Fruit fly (Drosophila melanogaster) whole organism, prepupa: ENCODE data around the gene CG33109.
A peak's percentile ranks its signal among the peaks of the same experiment; 100 is the strongest.

Experiments used
- Blimp-1 ChIP-seq: fragments of 200-800 bp; sonication (Bioruptor generic); optimal IDR thresholded peaks from 3 replicates; lab custom pipeline; 2017; ENCODE audit warnings: missing biosample characterization, missing genetic modification characterization, mild to moderate bottlenecking, moderate library complexity, missing genetic modification reagents
- CG10631 ChIP-seq: fragments of 200-800 bp; sonication (Bioruptor generic); optimal IDR thresholded peaks from 2 replicates; lab custom pipeline; 2016; ENCODE audit warnings: missing biosample characterization, missing genetic modification characterization
- CG11294 ChIP-seq: fragments of 200-800 bp; sonication (Bioruptor generic); IDR thresholded peaks from 2 replicates; pipeline ENCODE4 v1.3.6; 2022; ENCODE audit warnings: missing biosample characterization, missing genetic modification characterization
- CG11762 ChIP-seq: fragments of 200-800 bp; sonication (Bioruptor generic); optimal IDR thresholded peaks from 3 replicates; lab custom pipeline; 2016; ENCODE audit warnings: missing biosample characterization, missing genetic modification characterization; ENCODE audit not compliant: insufficient read depth
- CG1621 ChIP-seq: fragments of 200-800 bp; sonication (Bioruptor generic); optimal IDR thresholded peaks from 3 replicates; lab custom pipeline; 2018; ENCODE audit warnings: missing biosample characterization, mild to moderate bottlenecking, missing genetic modification characterization
- CG16779 ChIP-seq: fragments of 200-800 bp; sonication (Bioruptor generic); optimal IDR thresholded peaks from 3 replicates; lab custom pipeline; 2017; ENCODE audit warnings: missing biosample characterization, mild to moderate bottlenecking, missing genetic modification characterization
- CG6163 ChIP-seq: fragments of 200-800 bp; sonication (Bioruptor generic); IDR thresholded peaks from 3 replicates; pipeline ENCODE4 v1.3.6; 2022; ENCODE audit warnings: missing biosample characterization, missing genetic modification characterization
- CG6276 ChIP-seq: fragments of 200-800 bp; sonication (Bioruptor generic); optimal IDR thresholded peaks from 2 replicates; lab custom pipeline; 2017; ENCODE audit warnings: missing biosample characterization, mild to moderate bottlenecking, missing genetic modification characterization
- CG6792 ChIP-seq: fragments of 200-800 bp; sonication (Bioruptor generic); optimal IDR thresholded peaks from 3 replicates; lab custom pipeline; 2016; ENCODE audit warnings: missing biosample characterization, missing genetic modification characterization
- CG6808 ChIP-seq: fragments of 200-800 bp; sonication (Bioruptor generic); optimal IDR thresholded peaks from 3 replicates; lab custom pipeline; 2017; ENCODE audit warnings: missing biosample characterization, missing genetic modification characterization, mild to moderate bottlenecking, moderate library complexity, missing genetic modification reagents
- CG8319 ChIP-seq: fragments of 200-800 bp; sonication (Bioruptor generic); optimal IDR thresholded peaks from 3 replicates; lab custom pipeline; 2016; ENCODE audit warnings: missing biosample characterization, missing genetic modification characterization
- CG9139 ChIP-seq: fragments of 200-800 bp; sonication (Bioruptor generic); optimal IDR thresholded peaks from 3 replicates; lab custom pipeline; 2017; ENCODE audit warnings: missing biosample characterization, mild to moderate bottlenecking, missing genetic modification characterization
- Eip75B ChIP-seq: fragments of 200-800 bp; sonication (Bioruptor generic); optimal IDR thresholded peaks from 3 replicates; lab custom pipeline; 2016; ENCODE audit warnings: missing biosample characterization, missing genetic modification characterization
- Eip78C ChIP-seq: fragments of 200-800 bp; sonication (Bioruptor generic); peaks from one replicate; lab custom pipeline; 2016; ENCODE audit warnings: missing biosample characterization, missing genetic modification characterization
- Ets21C ChIP-seq: fragments of 200-800 bp; sonication (Bioruptor generic); optimal IDR thresholded peaks from 3 replicates; lab custom pipeline; 2016; ENCODE audit warnings: missing biosample characterization, missing genetic modification characterization
- Ets96B ChIP-seq: fragments of 200-800 bp; optimal IDR thresholded peaks from 2 replicates; lab custom pipeline; 2019; ENCODE audit warnings: missing biosample characterization, mild to moderate bottlenecking, missing genetic modification characterization, moderate library complexity
- Hr39 ChIP-seq: fragments of 200-800 bp; sonication (Bioruptor generic); optimal IDR thresholded peaks from 2 replicates; lab custom pipeline; 2016; ENCODE audit warnings: missing biosample characterization, missing genetic modification characterization
- Hr4 ChIP-seq: fragments of 200-800 bp; sonication (Bioruptor generic); optimal IDR thresholded peaks from 3 replicates; lab custom pipeline; 2016; ENCODE audit warnings: missing biosample characterization, missing genetic modification characterization
- Met ChIP-seq: fragments of 200-800 bp; sonication (Bioruptor generic); optimal IDR thresholded peaks from 3 replicates; lab custom pipeline; 2016; ENCODE audit warnings: missing biosample characterization, missing genetic modification characterization
- OdsH ChIP-seq: fragments of 200-800 bp; sonication (Bioruptor generic); optimal IDR thresholded peaks from 3 replicates; lab custom pipeline; 2016; ENCODE audit warnings: missing biosample characterization, missing genetic modification characterization
- Smox ChIP-seq: fragments of 200-800 bp; sonication (Bioruptor generic); optimal IDR thresholded peaks from 3 replicates; lab custom pipeline; 2016; ENCODE audit warnings: missing biosample characterization, missing genetic modification characterization
- Sox15 ChIP-seq: fragments of 200-800 bp; sonication (Bioruptor generic); optimal IDR thresholded peaks from 3 replicates; lab custom pipeline; 2016; ENCODE audit warnings: missing biosample characterization, missing genetic modification characterization
- cyc ChIP-seq: fragments of 200-800 bp; sonication (Bioruptor generic); optimal IDR thresholded peaks from 3 replicates; lab custom pipeline; 2016; ENCODE audit warnings: missing biosample characterization, missing genetic modification characterization
- dac ChIP-seq: fragments of 200-800 bp; sonication (Bioruptor generic); optimal IDR thresholded peaks from 2 replicates; lab custom pipeline; 2017; ENCODE audit warnings: missing biosample characterization, mild to moderate bottlenecking, missing genetic modification characterization
- dsx ChIP-seq: fragments of 200-800 bp; optimal IDR thresholded peaks from 3 replicates; lab custom pipeline; 2019; ENCODE audit warnings: missing biosample characterization, mild to moderate bottlenecking, missing genetic modification characterization, moderate library complexity; ENCODE audit not compliant: poor library complexity, severe bottlenecking
- esn ChIP-seq: fragments of 200-800 bp; sonication (Bioruptor generic); optimal IDR thresholded peaks from 2 replicates; lab custom pipeline; 2016; ENCODE audit warnings: missing biosample characterization, mild to moderate bottlenecking, missing genetic modification characterization, moderate library complexity
- fd85E ChIP-seq: fragments of 200-800 bp; sonication (Bioruptor generic); optimal IDR thresholded peaks from 3 replicates; lab custom pipeline; 2016; ENCODE audit warnings: missing biosample characterization, missing genetic modification characterization
- lz ChIP-seq: fragments of 200-800 bp; sonication (Bioruptor generic); optimal IDR thresholded peaks from 3 replicates; lab custom pipeline; 2016; ENCODE audit warnings: missing biosample characterization, missing genetic modification characterization
- svp ChIP-seq: fragments of 200-800 bp; sonication (Bioruptor generic); peaks from one replicate; lab custom pipeline; 2016; ENCODE audit warnings: missing biosample characterization, missing genetic modification characterization
- topi ChIP-seq: fragments of 200-800 bp; sonication (Bioruptor generic); optimal IDR thresholded peaks from 3 replicates; lab custom pipeline; 2016; ENCODE audit warnings: missing biosample characterization, missing genetic modification characterization
- vri ChIP-seq: fragments of 200-800 bp; sonication (Bioruptor generic); optimal IDR thresholded peaks from 3 replicates; lab custom pipeline; 2016; ENCODE audit warnings: missing biosample characterization, mild to moderate bottlenecking, missing genetic modification characterization

Gene CG33109

DNA sequence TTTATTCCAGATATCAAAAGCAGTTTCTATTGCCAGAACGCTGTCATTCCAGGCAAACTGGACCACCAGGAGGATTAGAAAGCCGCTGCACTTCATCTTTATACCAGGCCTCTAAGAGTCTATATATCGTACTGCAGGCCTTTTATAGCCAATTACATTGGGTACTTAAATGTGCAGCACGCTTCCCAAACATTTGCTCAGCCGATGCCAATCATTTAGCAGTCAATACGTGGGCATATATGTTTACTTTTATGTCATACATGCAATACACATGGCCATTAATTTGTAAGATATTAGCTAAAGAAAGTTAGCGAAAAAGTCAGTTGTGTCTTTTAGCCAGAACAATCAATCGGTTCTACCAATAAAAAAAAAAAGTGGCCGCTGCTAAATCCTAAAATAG, at the start of gene CG33109:
Gene CG33109 (minus strand): TSS at position 101 of the 400 bp plus-strand sequence.
- TF ChIP-seq CG11294 (GFP tag; lab: Robert Waterston, UW) (no peak), Blimp-1 (GFP tag; lab: Kevin White, UChicago) (no peak), CG6163 (GFP tag; lab: Robert Waterston, UW) (no peak)

DNA sequence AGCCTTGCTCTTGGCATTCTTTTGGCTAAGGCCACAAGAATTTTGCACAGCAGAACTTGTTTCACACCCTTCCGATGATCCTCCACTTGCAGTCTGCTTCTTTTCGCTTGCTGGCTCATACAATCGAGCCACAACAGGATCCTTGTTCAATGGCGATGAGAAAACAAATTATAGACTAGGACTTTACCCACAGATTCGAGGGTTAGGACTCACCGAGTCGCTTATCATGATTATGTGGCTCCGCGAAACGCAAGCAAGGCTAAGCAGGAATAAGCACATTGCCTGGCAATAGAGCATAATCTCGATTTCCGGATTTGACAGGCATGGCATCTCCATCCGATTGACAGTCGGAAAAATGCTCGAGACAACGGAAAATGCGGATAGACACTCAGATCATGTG, 40.7 kb upstream of the CG33109 start, which contains the start of the genes CG14839 and CG14841:
Gene CG14839 (plus strand): TSS at position 301 of the 400 bp plus-strand sequence.
Gene CG14841 (minus strand): TSS at position 332 of the 400 bp plus-strand sequence.
- no peak for TF ChIP-seq dac (GFP tag; lab: Kevin White, UChicago)
- TF ChIP-seq Hr39 (GFP tag; lab: Kevin White, UChicago), result no peak
- TF ChIP-seq CG1621, result no peak
- TF ChIP-seq Ets21C, result no peak
- TF ChIP-seq topi (GFP tag; lab: Kevin White, UChicago), result no peak
- no peak for TF ChIP-seq vri (GFP tag; lab: Kevin White, UChicago)

DNA sequence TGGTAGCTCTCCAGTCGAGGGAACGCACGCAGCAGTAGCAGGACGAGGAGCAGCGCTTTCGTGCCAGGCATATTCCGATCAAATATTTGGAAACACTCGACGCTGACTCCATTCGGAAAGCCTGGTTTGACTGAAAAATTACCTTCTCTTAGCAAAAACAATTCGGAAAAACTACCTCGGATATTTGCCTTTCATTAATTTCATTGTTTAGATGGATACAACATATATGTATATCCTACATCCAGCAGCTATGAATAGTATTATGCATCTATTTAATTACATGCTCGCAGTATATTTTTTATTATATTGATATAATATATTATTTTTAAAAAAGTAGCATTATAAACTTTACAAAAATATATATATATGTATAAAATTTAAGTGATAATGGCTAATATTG, 39.7 kb upstream of the CG33109 start, which contains the start of gene CG14840:
Gene CG14840 (minus strand): TSS at position 101 of the 400 bp plus-strand sequence.
- TF ChIP-seq CG1621 (no peak), cyc (GFP tag; lab: Kevin White, UChicago) (no peak), topi (GFP tag; lab: Kevin White, UChicago) (no peak), Met (no peak), CG10631 (GFP tag; lab: Kevin White, UChicago) (no peak), Eip75B (GFP tag; lab: Kevin White, UChicago) (no peak), CG8319 (GFP tag; lab: Kevin White, UChicago) (no peak), dsx (GFP tag; lab: Kevin White, UChicago) (no peak)

DNA sequence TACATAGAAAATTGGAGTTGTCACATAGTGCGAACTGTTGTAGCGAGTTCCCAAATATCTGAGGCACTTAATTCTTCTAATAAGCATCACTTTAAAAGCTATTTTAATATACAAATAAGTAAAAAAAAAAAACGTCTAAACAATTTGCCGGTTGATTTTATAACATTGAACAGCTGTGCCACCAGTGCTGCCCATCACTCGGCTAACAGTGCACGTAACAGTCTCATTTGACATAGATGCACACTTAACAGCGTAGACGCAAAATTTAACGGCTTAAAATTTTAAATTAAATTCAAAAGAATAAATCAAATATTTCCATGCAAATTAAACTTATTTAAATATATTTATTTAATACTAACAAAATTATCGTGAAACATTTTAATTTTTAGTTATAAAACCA, 38.4 kb upstream of the CG33109 start, which contains the start of gene MetRS-m:
Gene MetRS-m (minus strand): TSS at position 171 of the 400 bp plus-strand sequence.
- TF ChIP-seq CG6808 (GFP tag; lab: Kevin White, UChicago) (peak; percentile 99), fd85E (GFP tag; lab: Kevin White, UChicago) (no peak)

- TF ChIP-seq svp (GFP tag; lab: Kevin White, UChicago) (peak; percentile 15), esn (GFP tag; lab: Kevin White, UChicago) (no peak)
Observed at dm6 chr3R:14255808-14256207, 34.4 kb upstream of the CG33109 start, which contains the start of gene CG43179. Gene CG43179, plus strand, starts transcription at chr3R:14256108.

- TF ChIP-seq CG6792 (GFP tag; lab: Kevin White, UChicago) (no peak), Ets21C (no peak), OdsH (GFP tag; lab: Kevin White, UChicago) (no peak), Smox (GFP tag; lab: Kevin White, UChicago) (no peak), CG6276 (GFP tag; lab: Kevin White, UChicago) (no peak), Eip78C (GFP tag; lab: Kevin White, UChicago) (no peak), dsx (GFP tag; lab: Kevin White, UChicago) (no peak), CG10631 (GFP tag; lab: Kevin White, UChicago) (no peak), Sox15 (GFP tag; lab: Kevin White, UChicago) (no peak)
Observed at dm6 chr3R:14245371-14245770, 24.0 kb upstream of the CG33109 start, which contains the start of gene CG9616. Gene CG9616, minus strand, starts transcription at chr3R:14245471.

- no peak for TF ChIP-seq CG6276 (GFP tag; lab: Kevin White, UChicago)
- no peak for TF ChIP-seq Smox (GFP tag; lab: Kevin White, UChicago)
- no peak for TF ChIP-seq CG11762 (GFP tag; lab: Kevin White, UChicago)
- TF ChIP-seq dac (GFP tag; lab: Kevin White, UChicago), result no peak
- TF ChIP-seq Ets96B, result no peak
- TF ChIP-seq lz, result no peak
- TF ChIP-seq fd85E (GFP tag; lab: Kevin White, UChicago), result no peak
- no peak for TF ChIP-seq Eip75B (GFP tag; lab: Kevin White, UChicago)
- TF ChIP-seq Eip78C (GFP tag; lab: Kevin White, UChicago), result no peak
- TF ChIP-seq CG9139, result no peak
- no peak for TF ChIP-seq Hr4 (GFP tag; lab: Kevin White, UChicago)
- no peak for TF ChIP-seq CG1621
- no peak for TF ChIP-seq CG16779
Observed at dm6 chr3R:14244577-14244976, 23.2 kb upstream of the CG33109 start, which contains the start of gene CG43291. Gene CG43291, minus strand, starts transcription at chr3R:14244677.
